Worm (Caenorhabditis elegans) whole organism, midembryonic: ENCODE measurements around the gene cnnm-5.
A peak's percentile ranks its signal among the peaks of the same experiment; 100 is the strongest.

Source experiments
- T22C8.4 ChIP-seq: fragments of 200-800 bp; sonication (Bioruptor generic); IDR thresholded peaks from 2 replicates; pipeline ENCODE4 v1.3.6; 2022; ENCODE audit warnings: missing genetic modification characterization, missing compliant biosample characterization
- cog-1 ChIP-seq: sonication (generic microtip); optimal IDR thresholded peaks from 2 replicates; lab custom pipeline; 2016; ENCODE audit warnings: missing genetic modification characterization, missing compliant biosample characterization
- flt-1 ChIP-seq: fragments of 200-800 bp; sonication (Bioruptor generic); IDR thresholded peaks from 2 replicates; pipeline ENCODE4 v1.3.6; 2022; ENCODE audit warnings: missing genetic modification characterization, missing compliant biosample characterization
- klf-2 ChIP-seq: fragments of 200-800 bp; sonication (Bioruptor generic); conservative IDR thresholded peaks from 2 replicates; pipeline ENCODE4 v1.3.6; 2022; ENCODE audit warnings: missing genetic modification reagents, missing genetic modification characterization, missing compliant biosample characterization
- med-1 ChIP-seq: sonication (generic microtip); optimal IDR thresholded peaks from 2 replicates; lab custom pipeline; 2017; ENCODE audit warnings: missing genetic modification characterization, mild to moderate bottlenecking, missing compliant biosample characterization, antibody characterized with exemption, missing genetic modification reagents; ENCODE audit not compliant: insufficient read depth
- ref-1 ChIP-seq: fragments of 200-800 bp; sonication (Bioruptor generic); conservative IDR thresholded peaks from 2 replicates; pipeline ENCODE4 v1.3.6; 2022; ENCODE audit warnings: missing genetic modification reagents, missing genetic modification characterization, missing compliant biosample characterization
- tab-1 ChIP-seq: fragments of 200-800 bp; sonication (Bioruptor generic); IDR thresholded peaks from 2 replicates; pipeline ENCODE4 v1.3.6; 2022; ENCODE audit warnings: missing genetic modification characterization, missing compliant biosample characterization
- ztf-23 ChIP-seq: fragments of 200-800 bp; sonication (Bioruptor generic); IDR thresholded peaks from 2 replicates; pipeline ENCODE4 v1.3.6; 2022; ENCODE audit warnings: missing genetic modification reagents, missing genetic modification characterization, missing compliant biosample characterization
- ztf-29 ChIP-seq: fragments of 200-800 bp; sonication (Bioruptor generic); IDR thresholded peaks from 2 replicates; pipeline ENCODE4 v1.3.6; 2022; ENCODE audit warnings: missing genetic modification reagents, missing genetic modification characterization, missing compliant biosample characterization

The cnnm-5 gene

DNA sequence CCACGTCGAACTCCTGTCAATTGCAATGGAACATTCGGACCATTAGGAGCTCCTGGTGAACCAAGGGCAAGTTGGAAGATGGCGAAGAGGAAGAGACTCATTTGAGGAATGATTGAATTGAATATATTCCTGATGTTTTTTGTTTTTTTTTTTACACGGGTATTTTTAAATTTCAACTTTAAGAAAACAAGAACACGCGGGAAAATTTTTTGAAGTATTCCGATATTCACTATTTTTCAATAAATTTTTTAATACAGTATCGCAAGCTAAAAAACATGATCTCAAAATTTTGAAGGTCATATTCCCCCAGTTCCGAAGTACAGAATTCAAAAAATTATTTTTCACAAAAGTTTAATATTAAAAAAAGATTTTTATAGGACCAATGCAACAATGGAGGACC lies at the start of gene cnnm-5:
Gene cnnm-5, minus strand, starts transcription at position 101 of the 400 bp plus-strand sequence.
- TF ChIP-seq ztf-29 (GFP tag; lab: Robert Waterston, UW) (no peak), ref-1 (GFP tag; lab: Robert Waterston, UW) (no peak), tab-1 (GFP tag; lab: Robert Waterston, UW) (no peak), flt-1 (GFP tag; lab: Robert Waterston, UW) (no peak), klf-2 (GFP tag; lab: Robert Waterston, UW) (no peak), ztf-23 (no peak), T22C8.4 (GFP tag; lab: Robert Waterston, UW) (no peak), med-1 (GFP tag; lab: Kevin White, UChicago) (no peak), cog-1 (tag; lab: Kevin White, UChicago) (no peak)

DNA sequence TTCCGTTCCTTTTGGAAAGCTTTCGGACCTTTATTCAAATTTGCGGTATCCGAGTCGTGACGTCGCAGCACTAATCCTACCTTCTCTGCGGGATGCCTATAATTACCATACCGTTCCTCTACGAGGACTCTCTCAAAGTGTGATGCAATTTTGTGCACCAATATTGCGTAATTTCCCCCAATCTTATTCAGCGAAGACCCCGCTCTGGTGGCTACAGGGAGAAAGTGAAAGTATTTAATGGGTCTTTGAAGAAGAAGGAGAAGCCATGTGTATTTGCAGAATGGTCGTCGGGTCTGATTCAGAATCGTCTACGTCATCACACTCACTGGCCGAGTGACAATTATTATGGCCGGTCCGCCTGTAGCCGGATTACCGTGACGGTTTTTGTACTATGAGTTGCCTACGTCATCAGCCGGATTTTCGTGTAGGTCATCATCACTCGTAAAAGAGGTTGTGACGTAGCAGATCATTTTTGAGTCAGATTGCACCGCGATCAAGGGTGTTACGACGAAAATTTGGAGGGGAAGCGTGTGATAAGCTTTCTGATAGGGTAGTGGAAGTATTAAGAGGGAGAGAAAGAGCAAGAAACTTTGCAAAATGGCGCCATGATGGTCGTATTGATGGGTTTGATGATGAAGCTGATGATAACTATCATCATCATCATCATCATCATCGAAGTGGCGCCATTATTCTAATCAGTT lies 47.3 kb upstream of the cnnm-5 start:
- no peak for TF ChIP-seq med-1 (GFP tag; lab: Kevin White, UChicago)
- TF ChIP-seq tab-1 (GFP tag; lab: Robert Waterston, UW): no peak
- TF ChIP-seq ref-1 (GFP tag; lab: Robert Waterston, UW): no peak
- TF ChIP-seq klf-2 (GFP tag; lab: Robert Waterston, UW): no peak
- TF ChIP-seq cog-1 (tag; lab: Kevin White, UChicago): no peak
- TF ChIP-seq flt-1 (GFP tag; lab: Robert Waterston, UW): no peak
- no peak for TF ChIP-seq T22C8.4 (GFP tag; lab: Robert Waterston, UW)
- TF ChIP-seq ztf-23: no peak
- TF ChIP-seq ztf-29 (GFP tag; lab: Robert Waterston, UW): no peak

DNA sequence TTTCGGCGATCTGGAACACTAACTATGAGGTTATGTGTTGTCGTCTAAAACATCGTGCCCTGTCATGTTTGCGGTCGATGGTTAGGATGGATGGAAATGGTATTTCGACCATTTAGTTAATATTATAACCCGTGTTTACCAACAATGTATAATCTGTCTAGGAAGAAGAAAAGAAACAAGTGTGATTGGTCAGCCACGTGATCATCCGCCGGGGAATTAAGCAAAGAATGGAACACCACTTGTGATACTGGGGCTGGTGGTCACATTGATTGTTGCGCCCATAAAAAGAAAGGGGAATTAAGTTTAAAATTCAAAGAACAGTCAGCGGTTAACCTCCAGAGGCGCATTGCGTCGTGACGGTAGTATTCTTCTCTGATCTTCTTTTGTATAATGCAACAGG lies 46.6 kb upstream of the cnnm-5 start:
- TF ChIP-seq ztf-29 (GFP tag; lab: Robert Waterston, UW): no peak
- no peak for TF ChIP-seq ztf-23
- no peak for TF ChIP-seq flt-1 (GFP tag; lab: Robert Waterston, UW)
- TF ChIP-seq T22C8.4 (GFP tag; lab: Robert Waterston, UW): no peak
- TF ChIP-seq klf-2 (GFP tag; lab: Robert Waterston, UW): no peak
- no peak for TF ChIP-seq cog-1 (tag; lab: Kevin White, UChicago)
- TF ChIP-seq ref-1 (GFP tag; lab: Robert Waterston, UW): no peak
- TF ChIP-seq med-1 (GFP tag; lab: Kevin White, UChicago): no peak
- TF ChIP-seq tab-1 (GFP tag; lab: Robert Waterston, UW): no peak

DNA sequence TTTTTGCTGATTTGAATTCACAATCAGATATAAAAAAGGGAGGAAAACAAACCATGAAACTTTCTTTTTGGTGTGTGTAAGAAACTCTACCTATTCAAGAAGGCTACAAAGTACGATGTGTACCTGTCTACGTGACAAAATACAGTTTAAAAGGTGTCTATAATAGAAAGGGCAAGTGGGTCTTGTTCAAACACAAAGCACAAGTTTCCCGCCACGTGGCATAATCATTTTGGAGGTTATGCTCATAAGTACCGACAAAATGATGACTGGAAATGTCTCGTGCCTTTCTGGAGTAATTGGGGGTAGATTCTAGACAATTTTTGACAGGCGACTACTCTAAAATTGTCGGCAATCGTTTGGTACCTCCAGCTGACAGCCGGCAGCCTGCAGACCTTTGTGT lies 45.9 kb upstream of the cnnm-5 start:
- no peak for TF ChIP-seq ztf-29 (GFP tag; lab: Robert Waterston, UW)
- TF ChIP-seq ref-1 (GFP tag; lab: Robert Waterston, UW): no peak
- TF ChIP-seq klf-2 (GFP tag; lab: Robert Waterston, UW): no peak
- TF ChIP-seq cog-1 (tag; lab: Kevin White, UChicago): no peak
- TF ChIP-seq ztf-23: no peak
- no peak for TF ChIP-seq T22C8.4 (GFP tag; lab: Robert Waterston, UW)
- TF ChIP-seq tab-1 (GFP tag; lab: Robert Waterston, UW): no peak
- no peak for TF ChIP-seq flt-1 (GFP tag; lab: Robert Waterston, UW)

DNA sequence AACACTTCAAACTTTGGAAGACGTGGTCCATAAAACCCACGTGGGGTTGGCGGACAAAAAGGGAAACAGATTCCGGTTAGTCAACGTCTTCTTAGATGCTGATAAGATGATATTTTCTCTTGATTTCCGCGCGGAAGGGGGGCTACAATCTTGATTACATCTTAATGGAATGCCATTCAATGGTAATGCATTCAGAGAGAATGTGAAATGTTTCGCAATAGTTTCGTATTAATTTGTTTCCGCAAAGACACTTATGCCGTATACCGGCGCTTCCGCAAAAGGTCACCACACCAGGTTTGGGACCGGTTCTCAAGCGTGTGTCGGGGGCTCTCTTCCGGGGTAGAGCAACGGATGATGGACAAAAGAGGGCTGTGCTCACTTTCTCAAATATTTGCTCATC lies 45.5 kb upstream of the cnnm-5 start:
- TF ChIP-seq tab-1 (GFP tag; lab: Robert Waterston, UW) (no peak), ztf-23 (no peak), ref-1 (GFP tag; lab: Robert Waterston, UW) (no peak)

DNA sequence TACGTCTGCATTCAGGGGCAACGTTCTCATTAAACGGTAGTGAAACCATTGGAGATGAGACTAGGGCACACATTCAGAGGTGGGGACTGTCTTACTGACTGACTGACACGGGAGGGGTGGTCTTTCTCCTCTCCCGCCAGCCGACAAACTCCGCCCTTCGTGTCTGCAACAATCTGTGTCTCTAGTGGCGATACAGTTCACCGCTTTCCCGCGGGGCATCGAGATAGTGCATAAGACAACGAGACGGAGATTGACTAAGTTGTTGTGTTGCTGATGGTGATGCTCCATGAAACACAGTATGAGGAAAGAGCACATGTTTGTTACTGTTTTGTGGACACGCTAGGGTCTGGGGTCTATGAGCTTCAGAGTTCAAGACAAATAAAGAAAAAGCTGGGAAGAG lies 44.4 kb upstream of the cnnm-5 start:
- no peak for TF ChIP-seq cog-1 (tag; lab: Kevin White, UChicago)
- TF ChIP-seq ref-1 (GFP tag; lab: Robert Waterston, UW): no peak
- TF ChIP-seq klf-2 (GFP tag; lab: Robert Waterston, UW): no peak

DNA sequence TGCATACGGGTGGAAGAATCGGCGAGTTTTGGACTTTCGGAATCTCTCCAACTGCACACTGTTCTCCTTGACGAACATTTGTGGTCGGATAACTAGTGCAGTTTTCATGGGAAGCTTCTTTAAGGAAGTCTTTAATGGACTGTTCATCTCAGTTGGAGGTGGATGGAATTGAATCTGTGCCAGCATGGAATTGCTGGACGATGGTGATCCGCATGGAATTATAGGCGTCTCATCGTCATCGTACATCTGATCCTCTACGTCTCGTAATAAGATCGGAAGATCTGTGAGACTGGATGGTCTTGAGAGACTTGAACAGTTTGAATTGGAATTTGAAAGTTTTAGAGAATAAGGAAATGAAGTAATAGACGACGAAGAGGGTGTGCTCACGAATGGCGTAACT lies 44.0 kb upstream of the cnnm-5 start:
- TF ChIP-seq klf-2 (GFP tag; lab: Robert Waterston, UW) (no peak), ztf-23 (no peak), ref-1 (GFP tag; lab: Robert Waterston, UW) (no peak), cog-1 (tag; lab: Kevin White, UChicago) (no peak), med-1 (GFP tag; lab: Kevin White, UChicago) (no peak), ztf-29 (GFP tag; lab: Robert Waterston, UW) (no peak)

DNA sequence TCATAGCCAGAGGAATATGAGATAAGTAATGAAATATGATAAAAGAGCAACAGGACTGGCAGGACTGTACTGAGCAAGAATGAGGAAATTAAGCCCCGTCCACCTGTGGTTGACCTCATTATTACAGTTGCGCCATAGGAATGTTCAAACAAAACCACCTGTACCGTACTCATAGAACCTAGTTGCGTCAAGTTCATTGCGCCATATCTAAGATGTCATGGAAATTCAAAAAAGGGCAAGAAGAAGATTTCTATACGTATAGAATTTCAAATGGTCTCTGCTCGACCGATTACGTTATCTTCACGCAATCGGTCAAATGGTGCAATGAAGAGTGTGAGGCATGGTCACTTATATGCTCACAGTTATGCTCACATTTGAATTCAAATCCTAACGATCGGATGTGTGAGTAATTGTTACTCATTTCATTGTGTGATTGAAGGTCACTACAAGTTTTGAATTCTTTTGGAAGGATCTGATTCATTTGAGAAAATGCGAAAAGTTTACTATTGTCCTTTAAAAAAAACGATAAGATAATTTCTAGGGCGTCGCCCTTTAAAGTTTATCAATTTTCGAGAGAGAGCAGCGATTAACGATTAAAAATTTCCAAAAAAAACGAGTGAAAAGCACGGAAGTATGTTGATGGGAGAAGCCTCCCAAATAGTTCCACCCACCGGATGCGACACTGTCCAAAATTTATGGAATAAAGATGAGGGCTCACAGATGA lies 42.9 kb upstream of the cnnm-5 start:
- no peak for TF ChIP-seq ref-1 (GFP tag; lab: Robert Waterston, UW)
- no peak for TF ChIP-seq ztf-23

DNA sequence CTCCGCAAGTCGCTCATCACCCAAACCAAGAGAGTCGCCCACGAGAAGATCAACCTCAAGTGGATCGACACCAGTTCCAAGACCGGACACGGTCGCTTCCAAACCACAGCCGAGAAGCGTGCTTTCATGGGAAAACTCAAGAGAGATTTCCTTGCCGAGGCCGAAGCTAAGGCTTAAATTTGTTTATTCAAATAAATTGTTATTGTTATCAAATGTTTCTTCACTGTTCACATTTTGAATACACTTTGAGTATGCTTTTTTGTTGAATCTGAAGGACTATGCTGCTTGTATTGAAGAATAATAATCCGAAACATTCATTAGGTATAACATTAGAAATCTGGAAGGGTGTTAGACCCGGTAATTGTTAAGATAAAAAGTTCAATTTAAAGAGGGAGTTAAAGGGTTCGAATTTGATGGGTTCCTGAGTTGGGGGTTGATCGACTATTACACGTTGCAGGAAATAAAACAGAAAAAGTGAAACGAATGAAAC lies 40.3 kb upstream of the cnnm-5 start:
- peak; percentile 48 for TF ChIP-seq flt-1 (GFP tag; lab: Robert Waterston, UW)
- no peak for TF ChIP-seq klf-2 (GFP tag; lab: Robert Waterston, UW)
